Worm (Caenorhabditis elegans) whole organism, L1 larva: ENCODE measurements around the gene C28D4.7.

Experiments
- C34B4.2 ChIP-seq: sonication (generic microtip); optimal IDR thresholded peaks from 2 replicates; lab custom pipeline; 2017; ENCODE audit warnings: mild to moderate bottlenecking, missing genetic modification characterization, missing compliant biosample characterization
- F16B12.6 ChIP-seq: fragments of 150-350 bp; optimal IDR thresholded peaks from 2 replicates; lab custom pipeline; 2014; ENCODE audit warnings: missing biosample characterization, missing genetic modification characterization
- Y116A8C.19 ChIP-seq: sonication (generic microtip); optimal IDR thresholded peaks from 2 replicates; lab custom pipeline; 2016; ENCODE audit warnings: missing compliant biosample characterization, missing genetic modification characterization, borderline replicate concordance
- aha-1 ChIP-seq: fragments of 150-350 bp; optimal IDR thresholded peaks from 2 replicates; lab custom pipeline; 2014; ENCODE audit warnings: missing biosample characterization, missing genetic modification characterization
- alr-1 ChIP-seq: fragments of 200-800 bp; sonication (Bioruptor generic); optimal IDR thresholded peaks from 2 replicates; lab custom pipeline; 2018; ENCODE audit warnings: borderline replicate concordance, mild to moderate bottlenecking, missing genetic modification characterization, missing compliant biosample characterization
- ama-1 ChIP-seq: fragments of 150-350 bp; optimal IDR thresholded peaks from 2 replicates; lab custom pipeline; 2014
- blmp-1 ChIP-seq: fragments of 150-350 bp; optimal IDR thresholded peaks from 2 replicates; lab custom pipeline; 2014; ENCODE audit warnings: missing biosample characterization, missing genetic modification characterization
- ceh-8 ChIP-seq: fragments of 200-800 bp; sonication (Bioruptor generic); optimal IDR thresholded peaks from 2 replicates; lab custom pipeline; 2018; ENCODE audit warnings: mild to moderate bottlenecking, missing genetic modification characterization, moderate library complexity, missing compliant biosample characterization
- ceh-88 ChIP-seq: fragments of 200-800 bp; sonication (Bioruptor generic); IDR thresholded peaks from 2 replicates; pipeline ENCODE4 v1.3.6; 2022; ENCODE audit warnings: missing genetic modification characterization, missing compliant biosample characterization
- ces-1 ChIP-seq: fragments of 150-350 bp; optimal IDR thresholded peaks from 2 replicates; lab custom pipeline; 2014; ENCODE audit warnings: missing biosample characterization, missing genetic modification reagents, missing genetic modification characterization
- dpl-1 ChIP-seq, 3 experiments: fragments of 150-350 bp in 2 of 3; sonication (generic microtip) in 1 of 3; optimal IDR thresholded peaks; 2 replicates each; lab custom pipeline; 2014 to 2017; ENCODE audit warnings: missing biosample characterization in 3 of 3, missing genetic modification characterization in 3 of 3, missing genetic modification reagents in 3 of 3
- dsc-1 ChIP-seq: sonication (generic microtip); optimal IDR thresholded peaks from 2 replicates; lab custom pipeline; 2016; ENCODE audit warnings: mild to moderate bottlenecking, missing genetic modification characterization, missing compliant biosample characterization
- efl-1 ChIP-seq, 4 experiments: fragments of 150-350 bp; optimal IDR thresholded peaks in 3 of 4; peaks in 1 of 4; 1 replicate in 1 of 4; 2 replicates in 3 of 4; lab custom pipeline; 2014; ENCODE audit warnings: missing biosample characterization in 2 of 4, missing genetic modification characterization in 2 of 4, missing genetic modification reagents in 2 of 4
- egl-13 ChIP-seq: sonication (generic microtip); optimal IDR thresholded peaks from 2 replicates; lab custom pipeline; 2016; ENCODE audit warnings: missing genotype, missing genetic modification reagents, missing genetic modification characterization, missing compliant biosample characterization
- elt-2 ChIP-seq: sonication (generic microtip); optimal IDR thresholded peaks from 2 replicates; lab custom pipeline; 2016; ENCODE audit warnings: missing genetic modification characterization, mild to moderate bottlenecking, inconsistent platforms, missing compliant biosample characterization, missing genetic modification reagents
- fkh-10 ChIP-seq: sonication (generic microtip); optimal IDR thresholded peaks from 2 replicates; lab custom pipeline; 2017; ENCODE audit warnings: missing biosample characterization, missing genetic modification reagents, missing genetic modification characterization
- fos-1 ChIP-seq: fragments of 150-350 bp; optimal IDR thresholded peaks from 2 replicates; lab custom pipeline; 2014; ENCODE audit warnings: missing biosample characterization, missing genetic modification characterization
- grh-1 ChIP-seq: fragments of 200-800 bp; sonication (Bioruptor generic); IDR thresholded peaks from 2 replicates; pipeline ENCODE4 v1.3.6; 2022; ENCODE audit warnings: missing genetic modification reagents, missing genetic modification characterization, missing compliant biosample characterization
- hlh-4 ChIP-seq: sonication (generic microtip); optimal IDR thresholded peaks from 2 replicates; lab custom pipeline; 2016; ENCODE audit warnings: mild to moderate bottlenecking, missing genetic modification characterization, missing compliant biosample characterization
- hpl-2 ChIP-seq: fragments of 150-350 bp; optimal IDR thresholded peaks from 2 replicates; lab custom pipeline; 2014; ENCODE audit warnings: missing biosample characterization, missing genetic modification reagents, missing genetic modification characterization
- jun-1 ChIP-seq: fragments of 150-350 bp; optimal IDR thresholded peaks from 2 replicates; lab custom pipeline; 2014; ENCODE audit warnings: missing biosample characterization, missing genetic modification reagents, missing genetic modification characterization
- lin-13 ChIP-seq: fragments of 150-350 bp; optimal IDR thresholded peaks from 2 replicates; lab custom pipeline; 2014; ENCODE audit warnings: missing biosample characterization, missing genetic modification reagents, missing genetic modification characterization
- lin-14 ChIP-seq: fragments of 200-800 bp; sonication (Bioruptor generic); optimal IDR thresholded peaks from 2 replicates; lab custom pipeline; 2018; ENCODE audit warnings: mild to moderate bottlenecking, missing genetic modification characterization, moderate library complexity, missing compliant biosample characterization
- lin-15B ChIP-seq: fragments of 150-350 bp; sonication (generic microtip); optimal IDR thresholded peaks from 3 replicates; lab custom pipeline; 2014; ENCODE audit warnings: missing biosample characterization, missing genetic modification characterization
- lin-35 ChIP-seq, 2 experiments: fragments of 150-350 bp; optimal IDR thresholded peaks; 2 replicates each; lab custom pipeline; 2014; ENCODE audit warnings: missing biosample characterization in 2 of 2, missing genetic modification characterization in 2 of 2, missing genetic modification reagents in 2 of 2
- lin-39 ChIP-seq: fragments of 150-350 bp; optimal IDR thresholded peaks from 2 replicates; lab custom pipeline; 2014; ENCODE audit warnings: missing biosample characterization, missing genetic modification reagents, missing genetic modification characterization
- lir-3 ChIP-seq: sonication (generic microtip); optimal IDR thresholded peaks from 2 replicates; lab custom pipeline; 2016; ENCODE audit warnings: mild to moderate bottlenecking, missing genetic modification characterization, moderate library complexity, missing compliant biosample characterization; ENCODE audit not compliant: poor library complexity
- lsy-2 ChIP-seq, 2 experiments: fragments of 150-350 bp; optimal IDR thresholded peaks; 2 replicates each; lab custom pipeline; 2014; ENCODE audit warnings: missing biosample characterization in 2 of 2, missing genetic modification characterization in 2 of 2
- mab-9 ChIP-seq: fragments of 200-800 bp; sonication (Bioruptor generic); IDR thresholded peaks from 2 replicates; pipeline ENCODE4 v1.3.6; 2022; ENCODE audit warnings: missing genetic modification reagents, missing genetic modification characterization, missing compliant biosample characterization
- mef-2 ChIP-seq: fragments of 150-350 bp; optimal IDR thresholded peaks from 2 replicates; lab custom pipeline; 2014; ENCODE audit warnings: missing biosample characterization, missing genetic modification characterization
- mep-1 ChIP-seq: fragments of 150-350 bp; optimal IDR thresholded peaks from 2 replicates; lab custom pipeline; 2014; ENCODE audit warnings: missing biosample characterization, missing genetic modification characterization
- nhr-19 ChIP-seq: fragments of 200-800 bp; sonication (Bioruptor generic); conservative IDR thresholded peaks from 2 replicates; pipeline ENCODE4 v1.3.6; 2022; ENCODE audit warnings: missing genetic modification characterization, missing compliant biosample characterization
- nhr-20 ChIP-seq: sonication (generic microtip); optimal IDR thresholded peaks from 2 replicates; lab custom pipeline; 2016; ENCODE audit warnings: mild to moderate bottlenecking, missing genetic modification characterization, missing compliant biosample characterization
- nhr-47 ChIP-seq: sonication (generic microtip); optimal IDR thresholded peaks from 2 replicates; lab custom pipeline; 2016; ENCODE audit warnings: mild to moderate bottlenecking, missing genetic modification characterization, moderate library complexity, missing compliant biosample characterization
- nhr-77 ChIP-seq: fragments of 150-350 bp; optimal IDR thresholded peaks from 2 replicates; lab custom pipeline; 2014; ENCODE audit warnings: missing biosample characterization, missing genetic modification characterization
- nhr-85 ChIP-seq: sonication (generic microtip); peaks from one replicate; lab custom pipeline; 2016; ENCODE audit warnings: missing genetic modification characterization, inconsistent platforms, missing compliant biosample characterization
- nhr-90 ChIP-seq: sonication (generic microtip); optimal IDR thresholded peaks from 2 replicates; lab custom pipeline; 2016; ENCODE audit warnings: mild to moderate bottlenecking, missing genetic modification characterization, missing compliant biosample characterization; ENCODE audit not compliant: poor library complexity
- pqm-1 ChIP-seq: sonication (generic microtip); optimal IDR thresholded peaks from 3 replicates; lab custom pipeline; 2017; ENCODE audit warnings: missing biosample characterization, missing genetic modification characterization
- snu-23 ChIP-seq: sonication (generic microtip); optimal IDR thresholded peaks from 2 replicates; lab custom pipeline; 2016; ENCODE audit warnings: missing genetic modification characterization, missing compliant biosample characterization
- sptf-1 ChIP-seq: fragments of 150-350 bp; optimal IDR thresholded peaks from 2 replicates; lab custom pipeline; 2014; ENCODE audit warnings: missing biosample characterization, missing genetic modification characterization
- sup-37 ChIP-seq: fragments of 200-800 bp; sonication (Bioruptor generic); optimal IDR thresholded peaks from 2 replicates; lab custom pipeline; 2018; ENCODE audit warnings: mild to moderate bottlenecking, missing genetic modification characterization, missing compliant biosample characterization
- swsn-7 ChIP-seq: sonication (generic microtip); optimal IDR thresholded peaks from 2 replicates; lab custom pipeline; 2016; ENCODE audit warnings: missing genetic modification characterization, missing compliant biosample characterization
- tlp-1 ChIP-seq: fragments of 150-350 bp; optimal IDR thresholded peaks from 2 replicates; lab custom pipeline; 2014; ENCODE audit warnings: missing biosample characterization, missing genetic modification characterization
- unc-30 ChIP-seq: sonication (generic microtip); optimal IDR thresholded peaks from 2 replicates; lab custom pipeline; 2017; ENCODE audit warnings: missing biosample characterization, missing genetic modification characterization
- unc-62 ChIP-seq: fragments of 150-350 bp; optimal IDR thresholded peaks from 2 replicates; lab custom pipeline; 2014; ENCODE audit warnings: missing biosample characterization, missing genetic modification reagents, missing genetic modification characterization
- unc-86 ChIP-seq: sonication (generic microtip); optimal IDR thresholded peaks from 2 replicates; lab custom pipeline; 2016; ENCODE audit warnings: missing genetic modification characterization, missing compliant biosample characterization
- vab-15 ChIP-seq: sonication (generic microtip); optimal IDR thresholded peaks from 2 replicates; lab custom pipeline; 2017; ENCODE audit warnings: missing genotype, mild to moderate bottlenecking, missing genetic modification characterization, missing compliant biosample characterization
- xbp-1 ChIP-seq: sonication (generic microtip); optimal IDR thresholded peaks from 2 replicates; lab custom pipeline; 2016; ENCODE audit warnings: missing genetic modification characterization, missing compliant biosample characterization

The C28D4.7 gene

DNA sequence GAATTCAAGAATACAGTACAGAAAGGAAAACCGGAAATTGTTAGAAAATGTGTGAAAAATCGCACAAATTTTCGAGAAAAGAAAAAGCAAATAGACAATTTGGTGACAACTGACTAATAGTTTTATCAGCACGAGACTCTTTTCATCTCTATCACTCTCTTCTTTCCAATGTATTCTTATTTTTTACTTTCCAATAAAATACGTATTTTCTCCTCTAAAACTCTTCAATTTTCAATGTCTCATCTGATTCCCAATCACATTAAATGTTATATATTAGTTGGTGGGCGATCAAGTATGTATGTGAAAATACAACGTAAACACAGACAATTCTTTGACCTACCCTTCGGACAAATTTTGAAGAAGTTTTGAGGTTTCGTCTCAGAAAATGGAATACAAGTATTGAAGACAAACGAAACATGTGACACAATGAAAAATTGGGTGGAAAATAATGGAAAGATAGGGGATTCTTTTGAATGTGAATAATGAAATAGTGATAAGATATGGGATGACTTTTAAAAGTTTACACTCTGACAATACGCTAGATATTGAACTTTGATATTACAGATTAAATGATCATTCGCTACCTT is 5.7 kb downstream of the C28D4.7 start, which contains the start of gene cka-1 (continued):
- TF ChIP-seq nhr-90 (tag; lab: Kevin White, UChicago) (peak; percentile 11), tlp-1 (tag; lab: Kevin White, UChicago) (no peak), ama-1 (no peak), grh-1 (GFP tag; lab: Robert Waterston, UW) (no peak), C34B4.2 (tag; lab: Kevin White, UChicago) (no peak), egl-13 (tag; lab: Kevin White, UChicago) (no peak), efl-1 (optimal IDR thresholded peaks at IDR 0.05; lab: Kevin White, UChicago) (peak in 1 of 2 experiments; percentile 6), efl-1 (GFP tag; optimal IDR thresholded peaks at IDR 0.05 in 1 of 2; lab: Kevin White, UChicago) (peak in 1 of 2 experiments; percentile 89), mep-1 (tag; lab: Kevin White, UChicago) (no peak), unc-30 (no peak), swsn-7 (tag; lab: Kevin White, UChicago) (no peak), F16B12.6 (tag; lab: Kevin White, UChicago) (no peak), lin-15B (tag; lab: Kevin White, UChicago) (no peak), nhr-47 (tag; lab: Kevin White, UChicago) (no peak), nhr-19 (GFP tag; lab: Robert Waterston, UW) (no peak), xbp-1 (tag; lab: Kevin White, UChicago) (no peak), elt-2 (tag; lab: Kevin White, UChicago) (peak; percentile 52), lir-3 (no peak), hlh-4 (no peak), snu-23 (GFP tag; lab: Kevin White, UChicago) (no peak), alr-1 (tag; lab: Kevin White, UChicago) (no peak), fos-1 (tag; lab: Kevin White, UChicago) (no peak), mef-2 (tag; lab: Kevin White, UChicago) (no peak), lin-13 (no peak), ceh-8 (GFP tag; lab: Kevin White, UChicago) (no peak), ces-1 (GFP tag; lab: Kevin White, UChicago) (no peak), nhr-20 (tag; lab: Kevin White, UChicago) (peak; percentile 63), vab-15 (tag; lab: Kevin White, UChicago) (peak; percentile 67), unc-86 (no peak), dpl-1 (GFP tag; optimal IDR thresholded peaks at IDR 0.05; lab: Kevin White, UChicago) (no peak)

DNA sequence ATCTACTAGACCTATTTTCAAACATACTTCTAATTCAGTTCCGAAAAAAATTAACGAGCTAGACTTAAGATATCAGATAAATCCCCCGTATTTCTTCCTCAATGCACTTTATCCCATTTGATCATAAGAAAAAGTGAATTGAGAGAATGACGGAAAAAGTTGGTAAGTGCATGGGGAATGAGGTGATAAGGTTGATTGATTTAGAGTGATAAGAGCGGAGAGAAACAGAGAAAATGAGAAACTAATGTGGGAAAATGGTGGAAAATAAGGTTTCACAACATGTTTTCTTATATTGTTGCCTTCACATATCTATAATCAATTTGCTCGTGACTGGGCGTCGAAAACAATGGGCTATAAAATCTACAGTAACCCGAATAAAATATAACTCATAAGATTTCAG is 7.2 kb downstream of the C28D4.7 start:
- TF ChIP-seq unc-86 (no peak), ama-1 (no peak), nhr-47 (tag; lab: Kevin White, UChicago) (no peak), lin-14 (GFP tag; lab: Kevin White, UChicago) (peak; percentile 66), efl-1 (optimal IDR thresholded peaks at IDR 0.05; lab: Kevin White, UChicago) (no peak), efl-1 (GFP tag; optimal IDR thresholded peaks at IDR 0.05 in 1 of 2; lab: Kevin White, UChicago) (no peak), swsn-7 (tag; lab: Kevin White, UChicago) (no peak), ceh-88 (GFP tag; lab: Robert Waterston, UW) (no peak), Y116A8C.19 (tag; lab: Kevin White, UChicago) (no peak), blmp-1 (tag; lab: Kevin White, UChicago) (peak; percentile 85), jun-1 (tag; lab: Kevin White, UChicago) (no peak), hpl-2 (no peak), F16B12.6 (tag; lab: Kevin White, UChicago) (no peak), aha-1 (no peak), unc-62 (GFP tag; lab: Kevin White, UChicago) (no peak), lin-13 (no peak), nhr-85 (peak; percentile 77), nhr-20 (tag; lab: Kevin White, UChicago) (peak; percentile 52), nhr-77 (tag; lab: Kevin White, UChicago) (no peak), pqm-1 (tag; lab: Kevin White, UChicago) (peak; percentile 7), elt-2 (tag; lab: Kevin White, UChicago) (peak; percentile 50), mab-9 (GFP tag; lab: Robert Waterston, UW) (no peak), nhr-19 (GFP tag; lab: Robert Waterston, UW) (peak; percentile 37; the same call in 1 of the 2 replicates), lin-39 (tag; lab: Kevin White, UChicago) (no peak), sptf-1 (no peak), snu-23 (GFP tag; lab: Kevin White, UChicago) (peak; percentile 30), sup-37 (no peak), vab-15 (tag; lab: Kevin White, UChicago) (no peak), lsy-2 (tag; optimal IDR thresholded peaks at IDR 0.05; lab: Kevin White, UChicago) (peak; percentile 27 to 35), egl-13 (tag; lab: Kevin White, UChicago) (no peak), fkh-10 (GFP tag; lab: Kevin White, UChicago) (no peak), lin-35 (GFP tag; optimal IDR thresholded peaks at IDR 0.05; lab: Kevin White, UChicago) (peak in 1 of 2 experiments; percentile 39), nhr-90 (tag; lab: Kevin White, UChicago) (peak; percentile 18), dsc-1 (tag; lab: Kevin White, UChicago) (peak; percentile 53)
